Worm (Caenorhabditis elegans): Measurements from ENCODE around the gene srg-55.

DNA sequence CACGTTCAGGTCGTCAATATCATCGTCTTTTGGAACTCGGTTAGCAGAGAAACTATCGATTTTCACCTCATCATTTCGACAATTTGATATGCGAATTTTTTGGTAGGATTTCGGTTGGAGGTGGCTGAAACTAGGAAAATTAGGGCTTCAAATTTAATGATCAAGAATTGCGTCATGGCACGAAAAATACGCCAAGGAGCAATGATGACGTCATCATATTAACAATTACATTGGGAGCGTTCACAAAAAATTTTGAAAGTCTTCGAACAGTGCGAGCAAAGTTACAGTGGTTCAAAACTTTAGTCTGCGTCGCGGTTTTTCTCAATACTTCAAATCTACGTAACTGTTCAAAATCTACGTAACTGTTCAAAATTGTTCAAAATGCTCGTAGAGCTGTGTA, 14.8 kb upstream of the srg-55 start:
- TF ChIP-seq snpc-4 (tag; optimal IDR thresholded peaks at IDR 0.05) = no peak
- peak; percentile 96 for TF ChIP-seq zip-8 (tag; optimal IDR thresholded peaks at IDR 0.05)
- TF ChIP-seq unc-62 (GFP tag; optimal IDR thresholded peaks at IDR 0.05) = no peak
- TF ChIP-seq pha-4 (tag; optimal IDR thresholded peaks at IDR 0.05) = no peak

Data from whole organism, mixed stage, embryonic.